Fruit fly (Drosophila melanogaster) whole organism, embryonic: ENCODE data around the gene Bgb.

ENCODE experiments used
- BtbVII ChIP-seq: fragments of 200-800 bp; sonication (Bioruptor generic); optimal IDR thresholded peaks from 3 replicates; lab custom pipeline; 2017; ENCODE audit warnings: missing biosample characterization, mild to moderate bottlenecking, missing genetic modification characterization
- CG10321 ChIP-seq: fragments of 200-800 bp; sonication (Bioruptor generic); IDR thresholded peaks from 2 replicates; pipeline ENCODE4 v1.3.6; 2022; ENCODE audit warnings: missing biosample characterization, missing genetic modification characterization
- CG11560 ChIP-seq: fragments of 200-800 bp; sonication (Bioruptor generic); IDR thresholded peaks from 3 replicates; pipeline ENCODE4 v1.3.6; 2022; ENCODE audit warnings: missing biosample characterization, missing genetic modification characterization
- CG12219 ChIP-seq: fragments of 200-800 bp; sonication (Bioruptor generic); optimal IDR thresholded peaks from 3 replicates; lab custom pipeline; 2018; ENCODE audit warnings: missing biosample characterization, mild to moderate bottlenecking, missing genetic modification characterization
- CG12236 ChIP-seq: fragments of 200-800 bp; sonication (Bioruptor generic); optimal IDR thresholded peaks from 2 replicates; lab custom pipeline; 2016; ENCODE audit warnings: missing biosample characterization, missing genetic modification characterization
- CG15011 ChIP-seq: fragments of 200-800 bp; sonication (Bioruptor generic); optimal IDR thresholded peaks from 3 replicates; lab custom pipeline; 2018; ENCODE audit warnings: missing biosample characterization, mild to moderate bottlenecking, missing genetic modification characterization
- CG17361 ChIP-seq: fragments of 200-800 bp; sonication (Bioruptor generic); IDR thresholded peaks from 3 replicates; pipeline ENCODE4 v1.3.6; 2022; ENCODE audit warnings: missing biosample characterization, missing genetic modification characterization
- CG43689 ChIP-seq: fragments of 200-800 bp; sonication (Bioruptor generic); IDR thresholded peaks from 2 replicates; pipeline ENCODE4 v1.3.6; 2022; ENCODE audit warnings: missing biosample characterization, missing genetic modification characterization
- CG5180 ChIP-seq: fragments of 200-800 bp; sonication (Bioruptor generic); optimal IDR thresholded peaks from 3 replicates; lab custom pipeline; 2017; ENCODE audit warnings: missing biosample characterization, missing genetic modification characterization, mild to moderate bottlenecking, moderate library complexity, missing genetic modification reagents
- CG6765 ChIP-seq: fragments of 200-800 bp; sonication (Bioruptor generic); optimal IDR thresholded peaks from 3 replicates; lab custom pipeline; 2017; ENCODE audit warnings: missing biosample characterization, mild to moderate bottlenecking, missing genetic modification characterization
- CG6813 ChIP-seq: fragments of 200-800 bp; sonication (Bioruptor generic); optimal IDR thresholded peaks from 2 replicates; lab custom pipeline; 2017; ENCODE audit warnings: missing biosample characterization, missing genetic modification characterization, mild to moderate bottlenecking, moderate library complexity, missing genetic modification reagents
- CG9609 ChIP-seq: fragments of 200-800 bp; sonication (Bioruptor generic); optimal IDR thresholded peaks from 3 replicates; lab custom pipeline; 2016; ENCODE audit warnings: missing biosample characterization, missing genetic modification characterization
- CHES-1-like ChIP-seq: fragments of 200-800 bp; sonication (Bioruptor generic); optimal IDR thresholded peaks from 2 replicates; lab custom pipeline; 2016; ENCODE audit warnings: missing biosample characterization, missing genetic modification characterization
- Dfd ChIP-seq, 2 experiments: fragments of >200 bp; optimal IDR thresholded peaks; 2 replicates each; lab custom pipeline; 2017; ENCODE audit warnings: missing biosample characterization in 2 of 2, missing genetic modification characterization in 2 of 2
- Dip2 ChIP-seq: fragments of 200-800 bp; sonication (Bioruptor generic); IDR thresholded peaks from 2 replicates; pipeline ENCODE4 v1.3.6; 2022; ENCODE audit warnings: missing biosample characterization, missing genetic modification characterization
- Dip3 ChIP-seq: fragments of 200-800 bp; sonication (Bioruptor generic); optimal IDR thresholded peaks from 3 replicates; lab custom pipeline; 2016; ENCODE audit warnings: missing biosample characterization, missing genetic modification characterization
- Doc2 ChIP-seq: fragments of 200-800 bp; sonication (Bioruptor generic); IDR thresholded peaks from 2 replicates; pipeline ENCODE4 v1.3.6; 2022; ENCODE audit warnings: missing biosample characterization, missing genetic modification characterization
- Doc3 ChIP-seq: fragments of 200-800 bp; sonication (Bioruptor generic); IDR thresholded peaks from 3 replicates; pipeline ENCODE4 v1.3.6; 2022; ENCODE audit warnings: missing biosample characterization, missing genetic modification characterization; ENCODE audit not compliant: partially characterized antibody
- Ets97D ChIP-seq: fragments of 200-800 bp; sonication (Bioruptor generic); optimal IDR thresholded peaks from 3 replicates; lab custom pipeline; 2016; ENCODE audit warnings: missing biosample characterization, missing genetic modification characterization
- Hmr ChIP-seq: fragments of 200-800 bp; sonication (Bioruptor generic); optimal IDR thresholded peaks from 3 replicates; lab custom pipeline; 2017; ENCODE audit warnings: mild to moderate bottlenecking, missing biosample characterization, missing genetic modification reagents, missing genetic modification characterization
- MESR4 ChIP-seq: fragments of 200-800 bp; sonication (Bioruptor generic); optimal IDR thresholded peaks from 2 replicates; lab custom pipeline; 2018; ENCODE audit warnings: missing biosample characterization, mild to moderate bottlenecking, missing genetic modification characterization, moderate library complexity
- Med ChIP-seq: fragments of 200-800 bp; sonication (Bioruptor generic); peaks from one replicate; lab custom pipeline; 2016; ENCODE audit warnings: missing biosample characterization, missing genetic modification characterization, mild to moderate bottlenecking, inconsistent platforms, moderate library complexity
- Nf-YC ChIP-seq: fragments of 200-800 bp; optimal IDR thresholded peaks from 3 replicates; lab custom pipeline; 2019; ENCODE audit warnings: missing biosample characterization, mild to moderate bottlenecking, missing genetic modification characterization, moderate library complexity
- Oli ChIP-seq: fragments of 200-800 bp; sonication (Bioruptor generic); optimal IDR thresholded peaks from 2 replicates; lab custom pipeline; 2018; ENCODE audit warnings: missing biosample characterization, mild to moderate bottlenecking, missing genetic modification characterization, moderate library complexity
- Spps ChIP-seq: fragments of 200-800 bp; sonication (Bioruptor generic); optimal IDR thresholded peaks from 2 replicates; lab custom pipeline; 2018; ENCODE audit warnings: missing biosample characterization, mild to moderate bottlenecking, missing genetic modification characterization
- Sry-β ChIP-seq: fragments of 200-800 bp; sonication (Bioruptor generic); optimal IDR thresholded peaks from 2 replicates; lab custom pipeline; 2018; ENCODE audit warnings: missing biosample characterization, mild to moderate bottlenecking, missing genetic modification characterization, moderate library complexity
- Trl ChIP-seq, 3 experiments: fragments of >200 bp in 2 of 3; fragments of 200-800 bp in 1 of 3; sonication (Bioruptor generic) in 1 of 3; optimal IDR thresholded peaks; 2 replicates in 1 of 3; 3 replicates in 2 of 3; lab custom pipeline; 2016 to 2017; ENCODE audit warnings: missing biosample characterization in 1 of 3, missing genetic modification characterization in 1 of 3
- Xrp1 ChIP-seq: fragments of 200-800 bp; sonication (Bioruptor generic); IDR thresholded peaks from 2 replicates; pipeline ENCODE4 v1.3.6; 2022; ENCODE audit warnings: missing biosample characterization, missing genetic modification characterization
- YL-1 ChIP-seq: fragments of 200-800 bp; sonication (Bioruptor generic); optimal IDR thresholded peaks from 3 replicates; lab custom pipeline; 2017; ENCODE audit warnings: missing biosample characterization, mild to moderate bottlenecking, missing genetic modification characterization
- bigmax ChIP-seq: fragments of 200-800 bp; sonication (Bioruptor generic); optimal IDR thresholded peaks from 2 replicates; lab custom pipeline; 2018; ENCODE audit warnings: missing biosample characterization, mild to moderate bottlenecking, missing genetic modification characterization
- cas ChIP-seq: fragments of 200-800 bp; sonication (Bioruptor generic); IDR thresholded peaks from 2 replicates; pipeline ENCODE4 v1.3.6; 2022; ENCODE audit warnings: missing biosample characterization, missing genetic modification characterization
- dimm ChIP-seq: fragments of 200-800 bp; sonication (Bioruptor generic); IDR thresholded peaks from 2 replicates; pipeline ENCODE4 v1.3.6; 2022; ENCODE audit warnings: missing biosample characterization, missing genetic modification characterization
- disco-r ChIP-seq: fragments of 200-800 bp; sonication (Bioruptor generic); optimal IDR thresholded peaks from 2 replicates; lab custom pipeline; 2016; ENCODE audit warnings: missing biosample characterization, missing genetic modification characterization
- fd64A ChIP-seq: fragments of 200-800 bp; sonication (Bioruptor generic); optimal IDR thresholded peaks from 3 replicates; lab custom pipeline; 2018; ENCODE audit warnings: missing biosample characterization, mild to moderate bottlenecking, missing genetic modification characterization
- gem ChIP-seq: fragments of 200-800 bp; sonication (Bioruptor generic); optimal IDR thresholded peaks from 2 replicates; lab custom pipeline; 2019; ENCODE audit warnings: missing biosample characterization, mild to moderate bottlenecking, missing genetic modification characterization, moderate library complexity
- gro ChIP-seq: fragments of 200-800 bp; sonication (Bioruptor generic); optimal IDR thresholded peaks from 2 replicates; lab custom pipeline; 2016; ENCODE audit warnings: missing biosample characterization, missing genetic modification characterization
- hth ChIP-seq: fragments of >200 bp; optimal IDR thresholded peaks from 2 replicates; lab custom pipeline; 2017; ENCODE audit warnings: inconsistent platforms
- inv ChIP-seq: fragments of 200-800 bp; sonication (Bioruptor generic); IDR thresholded peaks from 2 replicates; pipeline ENCODE4 v1.3.6; 2022; ENCODE audit warnings: missing biosample characterization, missing genetic modification characterization; ENCODE audit not compliant: partially characterized antibody
- jumu ChIP-seq: fragments of 200-800 bp; sonication (Bioruptor generic); optimal IDR thresholded peaks from 3 replicates; lab custom pipeline; 2016; ENCODE audit warnings: missing biosample characterization, missing genetic modification characterization
- lab ChIP-seq: fragments of 200-800 bp; sonication (Bioruptor generic); optimal IDR thresholded peaks from 3 replicates; lab custom pipeline; 2017; ENCODE audit warnings: missing biosample characterization, missing genetic modification characterization, mild to moderate bottlenecking, moderate library complexity, missing genetic modification reagents
- nerfin-1 ChIP-seq: fragments of 200-800 bp; sonication (Bioruptor generic); optimal IDR thresholded peaks from 3 replicates; lab custom pipeline; 2019; ENCODE audit warnings: missing biosample characterization, mild to moderate bottlenecking, missing genetic modification characterization, moderate library complexity
- otp ChIP-seq: fragments of 200-800 bp; sonication (Bioruptor generic); IDR thresholded peaks from 3 replicates; pipeline ENCODE4, ENCODE4 v1.3.6; 2022; ENCODE audit warnings: missing biosample characterization, missing genetic modification characterization
- phol ChIP-seq: fragments of 200-800 bp; sonication (Bioruptor generic); optimal IDR thresholded peaks from 3 replicates; lab custom pipeline; 2018; ENCODE audit warnings: missing biosample characterization, mild to moderate bottlenecking, missing genetic modification characterization, moderate library complexity
- pita ChIP-seq: fragments of 200-800 bp; sonication (Bioruptor generic); optimal IDR thresholded peaks from 2 replicates; lab custom pipeline; 2017; ENCODE audit warnings: missing biosample characterization, mild to moderate bottlenecking, missing genetic modification characterization
- repo ChIP-seq: fragments of 200-800 bp; sonication (Bioruptor generic); optimal IDR thresholded peaks from 2 replicates; lab custom pipeline; 2016; ENCODE audit warnings: missing biosample characterization, missing genetic modification characterization
- sima ChIP-seq: fragments of 200-800 bp; sonication (Bioruptor generic); optimal IDR thresholded peaks from 2 replicates; lab custom pipeline; 2016; ENCODE audit warnings: missing biosample characterization, missing genetic modification characterization
- stwl ChIP-seq: fragments of 200-800 bp; sonication (Bioruptor generic); optimal IDR thresholded peaks from 3 replicates; lab custom pipeline; 2018; ENCODE audit warnings: missing biosample characterization, mild to moderate bottlenecking, missing genetic modification characterization, moderate library complexity
- trem ChIP-seq: fragments of 200-800 bp; optimal IDR thresholded peaks from 3 replicates; lab custom pipeline; 2019; ENCODE audit warnings: missing biosample characterization, mild to moderate bottlenecking, missing genetic modification characterization, moderate library complexity
- unpg ChIP-seq: fragments of 200-800 bp; sonication (Bioruptor generic); optimal IDR thresholded peaks from 3 replicates; lab custom pipeline; 2018; ENCODE audit warnings: missing biosample characterization, mild to moderate bottlenecking, missing genetic modification characterization, moderate library complexity

Bgb gene

DNA sequence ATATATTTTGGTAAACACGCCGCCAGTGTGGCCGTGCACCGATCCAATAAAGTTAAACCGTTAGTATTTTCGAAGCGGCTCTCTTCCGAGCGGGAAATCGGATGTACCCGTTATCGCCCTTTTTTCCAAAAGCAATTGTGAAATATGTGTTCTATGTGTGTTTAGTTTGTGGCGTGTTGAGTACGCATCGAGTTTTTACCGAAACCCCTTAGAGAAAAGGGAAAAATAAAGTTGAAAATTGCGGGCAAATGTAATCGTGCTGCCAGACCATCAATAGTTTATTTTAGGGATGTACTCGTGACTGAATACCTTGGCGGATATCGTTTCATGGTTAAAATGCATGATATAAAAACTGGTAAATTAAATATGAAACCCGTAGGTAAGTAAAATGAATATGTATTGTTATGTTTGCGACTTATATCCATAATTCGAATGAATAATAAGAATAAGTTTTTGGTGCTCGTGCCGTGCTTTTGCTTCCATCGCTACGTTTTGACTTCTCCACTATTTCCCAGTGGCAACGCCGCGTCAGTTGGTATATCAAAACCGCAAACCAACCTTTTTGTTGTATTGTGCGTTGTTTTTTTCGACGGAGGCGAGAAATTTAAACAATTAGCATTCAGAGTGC is at the start of gene Bgb, which contains the start of gene Mettl2 (continued):
- TF ChIP-seq CG12236 (GFP tag; lab: Kevin White, UChicago) = peak; percentile 20
- peak; percentile 66 for TF ChIP-seq Oli (tag; lab: Kevin White, UChicago)
- TF ChIP-seq Doc3 (GFP tag; lab: Robert Waterston, UW) = peak; percentile 86
- TF ChIP-seq pita (GFP tag; lab: Kevin White, UChicago) = no peak
- peak; percentile 40 for TF ChIP-seq sima (GFP tag; lab: Kevin White, UChicago)
- TF ChIP-seq CHES-1-like (GFP tag; lab: Kevin White, UChicago) = peak; percentile 80
- peak; percentile 78 for TF ChIP-seq lab
- peak; percentile 75 for TF ChIP-seq cas (GFP tag; lab: Robert Waterston, UW)
- peak; percentile 54 for TF ChIP-seq nerfin-1 (tag; lab: Kevin White, UChicago)
- no peak for TF ChIP-seq MESR4 (GFP tag; lab: Kevin White, UChicago)
- TF ChIP-seq fd64A = no peak
- peak; percentile 69 for TF ChIP-seq Ets97D (GFP tag; lab: Kevin White, UChicago)
- peak; percentile 71 for TF ChIP-seq CG11560 (tag; lab: Robert Waterston, UW)
- peak; percentile 42 for TF ChIP-seq stwl (tag; lab: Kevin White, UChicago)
- 0 out of 3 replicates have a peak, but pooled peaks have one; percentile 34 for TF ChIP-seq otp (GFP tag; lab: Robert Waterston, UW)
- TF ChIP-seq Dfd (GFP tag; optimal IDR thresholded peaks at IDR 0.05; lab: Kevin White, UChicago) = no peak
- TF ChIP-seq CG17361 = peak; percentile 91
- peak; percentile 87 for TF ChIP-seq phol
- no peak for TF ChIP-seq CG12219
- TF ChIP-seq YL-1 (GFP tag; lab: Kevin White, UChicago) = peak; percentile 58
- peak; percentile 62 for TF ChIP-seq Nf-YC (tag; lab: Kevin White, UChicago)
- peak; percentile 8 for TF ChIP-seq BtbVII (GFP tag; lab: Kevin White, UChicago)
- peak; percentile 87 for TF ChIP-seq gem (tag; lab: Kevin White, UChicago)
- TF ChIP-seq gro (GFP tag; lab: Kevin White, UChicago) = peak; percentile 81
- TF ChIP-seq Dip3 (GFP tag; lab: Kevin White, UChicago) = peak; percentile 80
- peak; percentile 84 for TF ChIP-seq jumu (GFP tag; lab: Kevin White, UChicago)
- no peak for TF ChIP-seq CG15011 (GFP tag; lab: Kevin White, UChicago)
- no peak for TF ChIP-seq dimm (GFP tag; lab: Robert Waterston, UW)
- TF ChIP-seq trem (tag; lab: Kevin White, UChicago) = peak; percentile 78
- TF ChIP-seq repo (GFP tag; lab: Kevin White, UChicago) = peak; percentile 45
- TF ChIP-seq Sry-β (GFP tag; lab: Kevin White, UChicago) = peak; percentile 30
- TF ChIP-seq CG6765 (GFP tag; lab: Kevin White, UChicago) = peak; percentile 34
- TF ChIP-seq CG5180 (GFP tag; lab: Kevin White, UChicago) = no peak
- peak; percentile 76 for TF ChIP-seq Xrp1 (GFP tag; lab: Robert Waterston, UW)
- peak; percentile 60 for TF ChIP-seq disco-r (GFP tag; lab: Kevin White, UChicago)
- TF ChIP-seq CG6813 = no peak
- TF ChIP-seq Hmr (GFP tag; lab: Kevin White, UChicago) = peak; percentile 63
- peak; percentile 57; the same call in 1 of the 2 replicates for TF ChIP-seq Doc2 (GFP tag; lab: Robert Waterston, UW)
- TF ChIP-seq Med = peak; percentile 94
- TF ChIP-seq unpg (GFP tag; lab: Kevin White, UChicago) = peak; percentile 71
- TF ChIP-seq hth (lab: Kevin White, UChicago) = no peak
- peak; percentile 84 for TF ChIP-seq inv
- TF ChIP-seq CG10321 (GFP tag; lab: Robert Waterston, UW) = no peak
- TF ChIP-seq Dip2 (GFP tag; lab: Robert Waterston, UW) = no peak
- TF ChIP-seq Trl (optimal IDR thresholded peaks at IDR 0.05; lab: Kevin White, UChicago) = peak in 1 of 2 experiments; percentile 9
- peak; percentile 83 for TF ChIP-seq Trl (GFP tag; optimal IDR thresholded peaks at IDR 0.05; lab: Kevin White, UChicago)
- TF ChIP-seq Spps (tag; lab: Kevin White, UChicago) = peak; percentile 65
- no peak for TF ChIP-seq CG43689 (GFP tag; lab: Robert Waterston, UW)
- no peak for TF ChIP-seq bigmax (GFP tag; lab: Kevin White, UChicago)
- TF ChIP-seq CG9609 = peak; percentile 81
